Fruit fly (Drosophila melanogaster) Kc167 (cell line): ENCODE data around the gene polybromo.

Experiments
- Sin3A ChIP-seq: fragments of >200 bp; optimal IDR thresholded peaks from 2 replicates; lab custom pipeline; 2018; ENCODE audit warnings: missing external identifiers
- h ChIP-seq: fragments of >200 bp; optimal IDR thresholded peaks from 3 replicates; lab custom pipeline; 2018; ENCODE audit warnings: missing external identifiers

DNA sequence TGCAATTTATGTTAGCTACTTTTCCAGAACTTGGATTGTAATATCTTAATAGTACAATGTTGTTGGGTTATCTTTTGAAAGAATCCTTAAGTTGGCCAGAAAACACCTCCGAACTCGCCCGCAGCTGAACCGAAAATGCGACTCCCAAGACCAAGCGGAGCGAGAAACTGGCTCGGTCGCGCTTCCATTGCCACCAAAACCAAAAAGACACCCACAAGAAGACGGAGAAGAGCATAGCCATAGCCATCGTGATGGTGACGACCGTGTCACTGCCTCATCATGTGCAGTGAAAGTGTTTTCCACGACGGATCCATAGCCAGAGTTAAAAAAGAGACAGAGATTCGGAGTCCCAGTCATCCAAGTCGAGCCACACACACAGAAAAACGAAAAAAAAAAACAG is 15.0 kb downstream of the polybromo start, which contains the start of gene CG13634:
- TF ChIP-seq Sin3A (lab: Kevin White, UChicago) (no peak), h (lab: Kevin White, UChicago) (no peak)
